Fruit fly (Drosophila melanogaster): ENCODE measurements around the gene fon.

fon gene

DNA sequence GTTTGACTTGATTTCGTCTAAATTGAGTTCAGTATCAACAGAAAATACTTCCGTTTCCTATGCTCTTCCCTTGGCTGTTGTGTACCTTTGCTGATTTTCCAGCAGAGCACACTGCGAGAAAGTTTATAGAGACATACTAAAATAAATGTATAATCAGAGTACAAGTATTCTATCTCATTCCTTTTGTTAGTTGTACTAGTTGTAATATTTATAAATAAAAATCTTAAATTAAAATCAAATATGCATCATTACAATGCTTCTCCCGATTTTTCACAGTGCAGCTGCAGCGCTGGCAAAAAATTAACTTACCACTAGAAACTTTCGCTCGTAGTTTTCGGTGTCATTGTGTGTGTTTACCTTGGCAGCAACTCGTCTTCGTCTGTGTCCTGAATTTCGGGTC is 51.0 kb downstream of the fon start (continued):
- TF ChIP-seq trh (GFP tag; optimal IDR thresholded peaks at IDR 0.05), result no peak
- TF ChIP-seq gsb-n (tag; optimal IDR thresholded peaks at IDR 0.05), result peak; percentile 52
- TF ChIP-seq CG11093 (GFP tag; IDR thresholded peaks at IDR 0.05), result no peak
- peak; percentile 31 for TF ChIP-seq CG3407 (GFP tag; optimal IDR thresholded peaks at IDR 0.05)
- TF ChIP-seq Optix (GFP tag; IDR thresholded peaks at IDR 0.05), result peak; percentile 55; the same call in 2 of the 3 replicates
- TF ChIP-seq vfl (GFP tag; optimal IDR thresholded peaks at IDR 0.05), result peak; percentile 2
- peak; percentile 66 for TF ChIP-seq Fer1 (GFP tag; optimal IDR thresholded peaks at IDR 0.05)
- peak; percentile 55 for TF ChIP-seq esg (GFP tag; conservative IDR thresholded peaks at IDR 0.05)
- TF ChIP-seq HLH3B (GFP tag; IDR thresholded peaks at IDR 0.05), result peak; percentile 62
- TF ChIP-seq Stat92E (GFP tag; optimal IDR thresholded peaks at IDR 0.05), result no peak
- peak; percentile 51; the same call in 2 of the 3 replicates for TF ChIP-seq tgo (GFP tag; IDR thresholded peaks at IDR 0.05)
- no peak for TF ChIP-seq MBD-R2 (GFP tag; IDR thresholded peaks at IDR 0.05)
- TF ChIP-seq Abd-B (GFP tag; optimal IDR thresholded peaks at IDR 0.05), result peak; percentile 2
- TF ChIP-seq CHES-1-like (GFP tag; optimal IDR thresholded peaks at IDR 0.05), result peak; percentile 6
- peak; percentile 59 for TF ChIP-seq lmd (GFP tag; IDR thresholded peaks at IDR 0.05)
- TF ChIP-seq CG4617 (GFP tag; optimal IDR thresholded peaks at IDR 0.05; ENCODE audit: borderline replicate concordance), result no peak
- 0 out of 3 replicates have a peak, but pooled peaks have one; percentile 46 for TF ChIP-seq CG11695 (GFP tag; IDR thresholded peaks at IDR 0.05)
- TF ChIP-seq H15 (GFP tag; IDR thresholded peaks at IDR 0.05), result peak; percentile 55; the same call in 2 of the 3 replicates
- peak; percentile 53 for TF ChIP-seq PHDP (tag; optimal IDR thresholded peaks at IDR 0.05)
- TF ChIP-seq cad (GFP tag; optimal IDR thresholded peaks at IDR 0.05), result no peak

DNA sequence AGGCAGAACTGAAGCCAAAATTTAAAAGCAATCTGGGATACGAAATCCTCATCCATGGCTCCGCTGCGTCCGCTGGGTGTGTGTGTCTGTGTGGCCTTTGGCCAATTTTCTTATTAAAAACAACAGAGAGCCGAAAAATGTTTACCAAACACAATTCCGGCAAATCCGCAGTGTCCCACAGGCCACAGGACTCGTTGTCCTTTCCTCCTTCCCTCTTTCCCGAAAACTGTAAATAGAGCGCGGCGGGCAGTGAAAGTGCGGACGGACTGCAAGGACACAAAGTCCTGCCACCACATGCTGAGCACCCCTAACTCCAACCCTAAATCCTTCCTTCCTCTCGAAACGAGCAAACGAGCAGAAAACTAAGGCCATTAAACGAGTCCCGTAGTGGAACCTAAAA is 52.0 kb downstream of the fon start:
- TF ChIP-seq cg (GFP tag; optimal IDR thresholded peaks at IDR 0.05) (peak; percentile 21), pb (GFP tag; optimal IDR thresholded peaks at IDR 0.05) (no peak), pros (GFP tag; optimal IDR thresholded peaks at IDR 0.05) (peak; percentile 68), cad (GFP tag; optimal IDR thresholded peaks at IDR 0.05) (peak; percentile 26), D (optimal IDR thresholded peaks at IDR 0.05) (peak; percentile 10), D (GFP tag; optimal IDR thresholded peaks at IDR 0.05) (no peak), kni (GFP tag; optimal IDR thresholded peaks at IDR 0.05) (peak; percentile 27), sens (GFP tag) (peak; percentile 66), tll (GFP tag; optimal IDR thresholded peaks at IDR 0.05) (peak in 1 of 2 experiments; percentile 88), Kr (GFP tag; optimal IDR thresholded peaks at IDR 0.05) (peak; percentile 51), twi (tag; optimal IDR thresholded peaks at IDR 0.05) (peak; percentile 81), p53 (GFP tag; optimal IDR thresholded peaks at IDR 0.05) (no peak), dan (GFP tag; IDR thresholded peaks at IDR 0.05) (no peak), CG15479 (GFP tag; optimal IDR thresholded peaks at IDR 0.05) (peak; percentile 25), zen (tag; optimal IDR thresholded peaks at IDR 0.05) (peak; percentile 87), dati (GFP tag; IDR thresholded peaks at IDR 0.05) (no peak)
